Fruit fly (Drosophila melanogaster) whole organism, prepupa: ENCODE data around the gene rst.
A peak's percentile ranks its signal among the peaks of the same experiment; 100 is the strongest.

ENCODE experiments used
- CG10631 ChIP-seq: fragments of 200-800 bp; sonication (Bioruptor generic); optimal IDR thresholded peaks from 2 replicates; lab custom pipeline; 2016; ENCODE audit warnings: missing biosample characterization, missing genetic modification characterization
- CG11294 ChIP-seq: fragments of 200-800 bp; sonication (Bioruptor generic); IDR thresholded peaks from 2 replicates; pipeline ENCODE4 v1.3.6; 2022; ENCODE audit warnings: missing biosample characterization, missing genetic modification characterization
- CG11762 ChIP-seq: fragments of 200-800 bp; sonication (Bioruptor generic); optimal IDR thresholded peaks from 3 replicates; lab custom pipeline; 2016; ENCODE audit warnings: missing biosample characterization, missing genetic modification characterization; ENCODE audit not compliant: insufficient read depth
- CG15336 ChIP-seq: fragments of 200-800 bp; sonication (Bioruptor generic); IDR thresholded peaks from 2 replicates; pipeline ENCODE4 v1.3.6; 2022; ENCODE audit warnings: missing biosample characterization, missing genetic modification characterization
- CG1621 ChIP-seq: fragments of 200-800 bp; sonication (Bioruptor generic); optimal IDR thresholded peaks from 3 replicates; lab custom pipeline; 2018; ENCODE audit warnings: missing biosample characterization, mild to moderate bottlenecking, missing genetic modification characterization
- CG16779 ChIP-seq: fragments of 200-800 bp; sonication (Bioruptor generic); optimal IDR thresholded peaks from 3 replicates; lab custom pipeline; 2017; ENCODE audit warnings: missing biosample characterization, mild to moderate bottlenecking, missing genetic modification characterization
- CG3032 ChIP-seq: fragments of 200-800 bp; optimal IDR thresholded peaks from 2 replicates; lab custom pipeline; 2019; ENCODE audit warnings: missing biosample characterization, mild to moderate bottlenecking, missing genetic modification characterization, moderate library complexity
- CG31627 ChIP-seq: fragments of 200-800 bp; sonication (Bioruptor generic); optimal IDR thresholded peaks from 3 replicates; lab custom pipeline; 2016; ENCODE audit warnings: missing biosample characterization, missing genetic modification characterization
- CG32006 ChIP-seq: fragments of 200-800 bp; sonication (Bioruptor generic); optimal IDR thresholded peaks from 3 replicates; lab custom pipeline; 2017; ENCODE audit warnings: missing biosample characterization, mild to moderate bottlenecking, missing genetic modification characterization
- CG34406 ChIP-seq: fragments of 200-800 bp; sonication (Bioruptor generic); optimal IDR thresholded peaks from 3 replicates; lab custom pipeline; 2016; ENCODE audit warnings: missing biosample characterization, missing genetic modification characterization
- CG3919 ChIP-seq: fragments of 200-800 bp; sonication (Bioruptor generic); optimal IDR thresholded peaks from 3 replicates; lab custom pipeline; 2016; ENCODE audit warnings: missing biosample characterization, missing genetic modification characterization
- CG4318 ChIP-seq: fragments of 200-800 bp; sonication (Bioruptor generic); optimal IDR thresholded peaks from 3 replicates; lab custom pipeline; 2017; ENCODE audit warnings: missing biosample characterization, mild to moderate bottlenecking, missing genetic modification characterization
- CG6163 ChIP-seq: fragments of 200-800 bp; sonication (Bioruptor generic); IDR thresholded peaks from 3 replicates; pipeline ENCODE4 v1.3.6; 2022; ENCODE audit warnings: missing biosample characterization, missing genetic modification characterization
- CG6276 ChIP-seq: fragments of 200-800 bp; sonication (Bioruptor generic); optimal IDR thresholded peaks from 2 replicates; lab custom pipeline; 2017; ENCODE audit warnings: missing biosample characterization, mild to moderate bottlenecking, missing genetic modification characterization
- CG6792 ChIP-seq: fragments of 200-800 bp; sonication (Bioruptor generic); optimal IDR thresholded peaks from 3 replicates; lab custom pipeline; 2016; ENCODE audit warnings: missing biosample characterization, missing genetic modification characterization
- CG6808 ChIP-seq: fragments of 200-800 bp; sonication (Bioruptor generic); optimal IDR thresholded peaks from 3 replicates; lab custom pipeline; 2017; ENCODE audit warnings: missing biosample characterization, missing genetic modification characterization, mild to moderate bottlenecking, moderate library complexity, missing genetic modification reagents
- CG6854 ChIP-seq: fragments of 200-800 bp; sonication (Bioruptor generic); optimal IDR thresholded peaks from 2 replicates; lab custom pipeline; 2017; ENCODE audit warnings: missing biosample characterization, mild to moderate bottlenecking, missing genetic modification characterization
- CG7368 ChIP-seq: fragments of 200-800 bp; sonication (Bioruptor generic); optimal IDR thresholded peaks from 3 replicates; lab custom pipeline; 2016; ENCODE audit warnings: missing biosample characterization, missing genetic modification characterization
- CG8119 ChIP-seq: fragments of 200-800 bp; sonication (Bioruptor generic); IDR thresholded peaks from 3 replicates; pipeline ENCODE4 v1.3.6; 2022; ENCODE audit warnings: missing biosample characterization, missing genetic modification characterization
- CG8319 ChIP-seq: fragments of 200-800 bp; sonication (Bioruptor generic); optimal IDR thresholded peaks from 3 replicates; lab custom pipeline; 2016; ENCODE audit warnings: missing biosample characterization, missing genetic modification characterization
- CG8632 ChIP-seq: fragments of 200-800 bp; sonication (Bioruptor generic); optimal IDR thresholded peaks from 3 replicates; lab custom pipeline; 2016; ENCODE audit warnings: missing biosample characterization, missing genetic modification characterization
- CG9139 ChIP-seq: fragments of 200-800 bp; sonication (Bioruptor generic); optimal IDR thresholded peaks from 3 replicates; lab custom pipeline; 2017; ENCODE audit warnings: missing biosample characterization, mild to moderate bottlenecking, missing genetic modification characterization
- Eip78C ChIP-seq: fragments of 200-800 bp; sonication (Bioruptor generic); peaks from one replicate; lab custom pipeline; 2016; ENCODE audit warnings: missing biosample characterization, missing genetic modification characterization
- Eip93F ChIP-seq: fragments of 200-800 bp; sonication (Bioruptor generic); optimal IDR thresholded peaks from 2 replicates; lab custom pipeline; 2016; ENCODE audit warnings: missing biosample characterization, mild to moderate bottlenecking, missing genetic modification characterization
- Ets21C ChIP-seq: fragments of 200-800 bp; sonication (Bioruptor generic); optimal IDR thresholded peaks from 3 replicates; lab custom pipeline; 2016; ENCODE audit warnings: missing biosample characterization, missing genetic modification characterization
- Ets96B ChIP-seq: fragments of 200-800 bp; optimal IDR thresholded peaks from 2 replicates; lab custom pipeline; 2019; ENCODE audit warnings: missing biosample characterization, mild to moderate bottlenecking, missing genetic modification characterization, moderate library complexity
- Gug ChIP-seq: fragments of 200-800 bp; sonication (Bioruptor generic); IDR thresholded peaks from 2 replicates; pipeline ENCODE4 v1.3.6; 2022; ENCODE audit warnings: missing biosample characterization, missing genetic modification characterization
- Hr38 ChIP-seq: sonication (Bioruptor generic); optimal IDR thresholded peaks from 2 replicates; lab custom pipeline; 2016; ENCODE audit warnings: missing biosample characterization, missing genetic modification characterization
- Hr39 ChIP-seq: fragments of 200-800 bp; sonication (Bioruptor generic); optimal IDR thresholded peaks from 2 replicates; lab custom pipeline; 2016; ENCODE audit warnings: missing biosample characterization, missing genetic modification characterization
- Hr4 ChIP-seq: fragments of 200-800 bp; sonication (Bioruptor generic); optimal IDR thresholded peaks from 3 replicates; lab custom pipeline; 2016; ENCODE audit warnings: missing biosample characterization, missing genetic modification characterization
- Lpt ChIP-seq: fragments of 200-800 bp; sonication (Bioruptor generic); optimal IDR thresholded peaks from 3 replicates; lab custom pipeline; 2016; ENCODE audit warnings: missing biosample characterization, missing genetic modification characterization
- OdsH ChIP-seq: fragments of 200-800 bp; sonication (Bioruptor generic); optimal IDR thresholded peaks from 3 replicates; lab custom pipeline; 2016; ENCODE audit warnings: missing biosample characterization, missing genetic modification characterization
- Smox ChIP-seq: fragments of 200-800 bp; sonication (Bioruptor generic); optimal IDR thresholded peaks from 3 replicates; lab custom pipeline; 2016; ENCODE audit warnings: missing biosample characterization, missing genetic modification characterization
- Sox102F ChIP-seq: fragments of 200-800 bp; sonication (Bioruptor generic); optimal IDR thresholded peaks from 2 replicates; lab custom pipeline; 2016; ENCODE audit warnings: missing biosample characterization, mild to moderate bottlenecking, missing genetic modification characterization
- Sox14 ChIP-seq: fragments of 200-800 bp; sonication (Bioruptor generic); optimal IDR thresholded peaks from 3 replicates; lab custom pipeline; 2016; ENCODE audit warnings: missing biosample characterization, missing genetic modification characterization
- Sox15 ChIP-seq: fragments of 200-800 bp; sonication (Bioruptor generic); optimal IDR thresholded peaks from 3 replicates; lab custom pipeline; 2016; ENCODE audit warnings: missing biosample characterization, missing genetic modification characterization
- achi ChIP-seq: fragments of 200-800 bp; sonication (Bioruptor generic); optimal IDR thresholded peaks from 3 replicates; lab custom pipeline; 2016; ENCODE audit warnings: missing biosample characterization, missing genetic modification characterization
- acj6 ChIP-seq: fragments of 200-800 bp; sonication (Bioruptor generic); optimal IDR thresholded peaks from 3 replicates; lab custom pipeline; 2016; ENCODE audit warnings: missing biosample characterization, missing genetic modification characterization
- cyc ChIP-seq: fragments of 200-800 bp; sonication (Bioruptor generic); optimal IDR thresholded peaks from 3 replicates; lab custom pipeline; 2016; ENCODE audit warnings: missing biosample characterization, missing genetic modification characterization
- dac ChIP-seq: fragments of 200-800 bp; sonication (Bioruptor generic); optimal IDR thresholded peaks from 2 replicates; lab custom pipeline; 2017; ENCODE audit warnings: missing biosample characterization, mild to moderate bottlenecking, missing genetic modification characterization
- dsx ChIP-seq: fragments of 200-800 bp; optimal IDR thresholded peaks from 3 replicates; lab custom pipeline; 2019; ENCODE audit warnings: missing biosample characterization, mild to moderate bottlenecking, missing genetic modification characterization, moderate library complexity; ENCODE audit not compliant: poor library complexity, severe bottlenecking
- eg ChIP-seq: fragments of 200-800 bp; sonication (Bioruptor generic); IDR thresholded peaks from 3 replicates; pipeline ENCODE4 v1.3.6; 2022; ENCODE audit warnings: missing biosample characterization, missing genetic modification characterization
- fd59A ChIP-seq: fragments of 200-800 bp; sonication (Bioruptor generic); optimal IDR thresholded peaks from 2 replicates; lab custom pipeline; 2017; ENCODE audit warnings: missing biosample characterization, mild to moderate bottlenecking, missing genetic modification characterization, missing genetic modification reagents
- fd85E ChIP-seq: fragments of 200-800 bp; sonication (Bioruptor generic); optimal IDR thresholded peaks from 3 replicates; lab custom pipeline; 2016; ENCODE audit warnings: missing biosample characterization, missing genetic modification characterization
- lz ChIP-seq: fragments of 200-800 bp; sonication (Bioruptor generic); optimal IDR thresholded peaks from 3 replicates; lab custom pipeline; 2016; ENCODE audit warnings: missing biosample characterization, missing genetic modification characterization
- net ChIP-seq: fragments of 200-800 bp; sonication (Bioruptor generic); optimal IDR thresholded peaks from 3 replicates; lab custom pipeline; 2016; ENCODE audit warnings: missing biosample characterization, missing genetic modification characterization
- pdm3 ChIP-seq: fragments of 200-800 bp; sonication (Bioruptor generic); optimal IDR thresholded peaks from 3 replicates; lab custom pipeline; 2016; ENCODE audit warnings: missing biosample characterization, missing genetic modification characterization
- spab ChIP-seq: fragments of 200-800 bp; sonication (Bioruptor generic); optimal IDR thresholded peaks from 2 replicates; lab custom pipeline; 2017; ENCODE audit warnings: missing biosample characterization, mild to moderate bottlenecking, missing genetic modification characterization, missing genetic modification reagents
- ss ChIP-seq, 2 experiments: fragments of 200-800 bp; sonication (Bioruptor generic); optimal IDR thresholded peaks; 2 replicates in 1 of 2; 3 replicates in 1 of 2; lab custom pipeline; 2017 to 2018; ENCODE audit warnings: mild to moderate bottlenecking in 2 of 2, missing biosample characterization in 2 of 2, missing genetic modification characterization in 2 of 2, moderate library complexity in 1 of 2
- svp ChIP-seq: fragments of 200-800 bp; sonication (Bioruptor generic); peaks from one replicate; lab custom pipeline; 2016; ENCODE audit warnings: missing biosample characterization, missing genetic modification characterization
- topi ChIP-seq: fragments of 200-800 bp; sonication (Bioruptor generic); optimal IDR thresholded peaks from 3 replicates; lab custom pipeline; 2016; ENCODE audit warnings: missing biosample characterization, missing genetic modification characterization
- vri ChIP-seq: fragments of 200-800 bp; sonication (Bioruptor generic); optimal IDR thresholded peaks from 3 replicates; lab custom pipeline; 2016; ENCODE audit warnings: missing biosample characterization, mild to moderate bottlenecking, missing genetic modification characterization

The rst gene

dm6 chrX:2977857-2978473 is 4.3 kb upstream of the rst start:
- TF ChIP-seq cyc (GFP tag; lab: Kevin White, UChicago) (peak; percentile 66), Hr38 (GFP tag; lab: Kevin White, UChicago) (no peak), CG1621 (peak; percentile 30), eg (GFP tag; lab: Robert Waterston, UW) (peak; percentile 62; the same call in 1 of the 3 replicates), CG31627 (peak; percentile 69), CG6163 (peak; percentile 76), CG9139 (GFP tag; lab: Kevin White, UChicago) (peak; percentile 20), Smox (GFP tag; lab: Kevin White, UChicago) (peak; percentile 67), fd85E (GFP tag; lab: Kevin White, UChicago) (no peak), CG6276 (GFP tag; lab: Kevin White, UChicago) (peak; percentile 59), CG7368 (GFP tag; lab: Kevin White, UChicago) (peak; percentile 41), Eip78C (GFP tag; lab: Kevin White, UChicago) (peak; percentile 92), Hr4 (peak; percentile 87), CG16779 (tag; lab: Kevin White, UChicago) (peak; percentile 17), Ets21C (GFP tag; lab: Kevin White, UChicago) (peak; percentile 60), Sox102F (GFP tag; lab: Kevin White, UChicago) (peak; percentile 60), CG11294 (GFP tag; lab: Robert Waterston, UW) (no peak), CG34406 (GFP tag; lab: Kevin White, UChicago) (peak; percentile 63), Gug (no peak), topi (peak; percentile 76), CG15336 (GFP tag; lab: Robert Waterston, UW) (peak; percentile 83), CG32006 (peak; percentile 81), spab (peak; percentile 39), ss (GFP tag; optimal IDR thresholded peaks at IDR 0.05; lab: Kevin White, UChicago) (peak in 1 of 2 experiments; percentile 32), Hr39 (GFP tag; lab: Kevin White, UChicago) (peak; percentile 73), CG8119 (peak; percentile 80), CG4318 (GFP tag; lab: Kevin White, UChicago) (peak; percentile 66), pdm3 (GFP tag; lab: Kevin White, UChicago) (peak; percentile 64), OdsH (GFP tag; lab: Kevin White, UChicago) (peak; percentile 70), acj6 (GFP tag; lab: Kevin White, UChicago) (peak; percentile 67), CG8319 (GFP tag; lab: Kevin White, UChicago) (peak; percentile 43), svp (GFP tag; lab: Kevin White, UChicago) (peak; percentile 89), CG6808 (GFP tag; lab: Kevin White, UChicago) (peak; percentile 33), dac (GFP tag; lab: Kevin White, UChicago) (peak; percentile 37), Eip93F (GFP tag; lab: Kevin White, UChicago) (no peak), Sox15 (GFP tag; lab: Kevin White, UChicago) (peak; percentile 25), lz (GFP tag; lab: Kevin White, UChicago) (peak; percentile 62), CG3919 (GFP tag; lab: Kevin White, UChicago) (peak; percentile 69), CG3032 (tag; lab: Kevin White, UChicago) (peak; percentile 33), CG6792 (GFP tag; lab: Kevin White, UChicago) (peak; percentile 68), achi (peak; percentile 68), dsx (GFP tag; lab: Kevin White, UChicago) (no peak), fd59A (peak; percentile 17), CG6854 (GFP tag; lab: Kevin White, UChicago) (no peak), vri (no peak), CG10631 (GFP tag; lab: Kevin White, UChicago) (peak; percentile 58), CG11762 (GFP tag; lab: Kevin White, UChicago) (peak; percentile 54), CG8632 (peak; percentile 51), Lpt (GFP tag; lab: Kevin White, UChicago) (peak; percentile 61), Ets96B (peak; percentile 40), net (GFP tag; lab: Kevin White, UChicago) (peak; percentile 51), Sox14 (GFP tag; lab: Kevin White, UChicago) (peak; percentile 54)
